Worm (Caenorhabditis elegans): ENCODE results near the gene srt-35.

DNA sequence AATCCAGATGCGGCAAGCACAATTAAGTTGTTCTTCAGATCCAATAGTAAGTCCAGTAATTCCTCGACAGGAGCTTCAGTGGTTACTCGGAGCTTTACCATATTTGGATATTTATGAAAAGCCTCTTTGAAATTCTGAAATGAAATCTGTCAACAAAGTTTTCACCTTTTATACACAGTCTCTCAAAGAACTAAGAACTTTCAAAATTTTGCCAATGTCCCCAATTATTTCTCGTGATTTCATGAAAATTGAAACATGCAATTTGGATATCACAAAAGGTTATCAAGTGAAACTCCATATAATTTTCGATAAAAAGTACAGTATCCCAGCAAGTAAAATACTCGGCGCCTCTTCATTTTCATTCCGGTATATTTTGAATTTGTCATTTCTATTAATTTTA is 31.5 kb upstream of the srt-35 start, which contains the start of gene F47D2.11:
- TF ChIP-seq skn-1 (tag; optimal IDR thresholded peaks at IDR 0.05) = no peak
- no peak for TF ChIP-seq cey-2 (tag; optimal IDR thresholded peaks at IDR 0.05; ENCODE audit: borderline replicate concordance, insufficient read depth)
- no peak for TF ChIP-seq unc-39 (tag; optimal IDR thresholded peaks at IDR 0.05)
- TF ChIP-seq ztf-11 (tag; optimal IDR thresholded peaks at IDR 0.05) = no peak
- TF ChIP-seq ceh-82 (tag; optimal IDR thresholded peaks at IDR 0.05) = no peak
- no peak for TF ChIP-seq pha-4 (GFP tag; IDR thresholded peaks at IDR 0.05)
- no peak for TF ChIP-seq pha-4 (tag; optimal IDR thresholded peaks at IDR 0.05)

Measured in whole organism, L4 larva.